Worm (Caenorhabditis elegans) whole organism, young adult: ENCODE data around the gene mthf-1.

ENCODE experiments used
- F23B12.7 ChIP-seq: sonication (generic microtip); optimal IDR thresholded peaks from 2 replicates; lab custom pipeline; 2017; ENCODE audit warnings: missing genetic modification characterization, mild to moderate bottlenecking, missing compliant biosample characterization, antibody characterized with exemption, moderate library complexity; ENCODE audit not compliant: insufficient read depth
- Y56A3A.18 ChIP-seq: fragments of 200-800 bp; sonication (Bioruptor generic); IDR thresholded peaks from 2 replicates; pipeline ENCODE4 v1.3.6; 2022; ENCODE audit warnings: missing genetic modification reagents, missing genetic modification characterization, missing compliant biosample characterization
- Y67H2A.10 ChIP-seq: fragments of 200-800 bp; sonication (Bioruptor generic); conservative IDR thresholded peaks from 2 replicates; pipeline ENCODE4 v1.3.6; 2022; ENCODE audit warnings: missing genetic modification reagents, missing genetic modification characterization, missing compliant biosample characterization
- ZK185.1 ChIP-seq: sonication (generic microtip); optimal IDR thresholded peaks from 2 replicates; lab custom pipeline; 2016; ENCODE audit warnings: mild to moderate bottlenecking, missing genetic modification characterization, missing compliant biosample characterization; ENCODE audit not compliant: poor library complexity, severe bottlenecking
- akir-1 ChIP-seq: fragments of 200-800 bp; sonication (Bioruptor generic); optimal IDR thresholded peaks from 2 replicates; lab custom pipeline; 2018; ENCODE audit warnings: mild to moderate bottlenecking, missing genetic modification characterization, moderate library complexity, missing compliant biosample characterization
- cebp-2 ChIP-seq: fragments of 200-800 bp; sonication (Bioruptor generic); IDR thresholded peaks from 2 replicates; pipeline ENCODE4 v1.3.6; 2022; ENCODE audit warnings: missing genetic modification characterization, missing compliant biosample characterization
- ceh-100 ChIP-seq: fragments of 200-800 bp; sonication (Bioruptor generic); IDR thresholded peaks from 2 replicates; pipeline ENCODE4 v1.3.6; 2022; ENCODE audit warnings: missing genetic modification reagents, missing genetic modification characterization, missing compliant biosample characterization
- ceh-79 ChIP-seq: sonication (generic microtip); optimal IDR thresholded peaks from 2 replicates; lab custom pipeline; 2017; ENCODE audit warnings: mild to moderate bottlenecking, missing genetic modification characterization, missing compliant biosample characterization
- ceh-91 ChIP-seq: fragments of 200-800 bp; sonication (Bioruptor generic); IDR thresholded peaks from 2 replicates; pipeline ENCODE4 v1.3.6; 2022; ENCODE audit warnings: missing genetic modification reagents, missing genetic modification characterization, missing compliant biosample characterization
- dpl-1 ChIP-seq: fragments of 150-350 bp; optimal IDR thresholded peaks from 2 replicates; lab custom pipeline; 2014; ENCODE audit warnings: missing biosample characterization, missing genetic modification reagents, missing genetic modification characterization
- ets-4 ChIP-seq: fragments of 200-800 bp; sonication (Bioruptor generic); optimal IDR thresholded peaks from 2 replicates; lab custom pipeline; 2018; ENCODE audit warnings: mild to moderate bottlenecking, missing genetic modification characterization, missing compliant biosample characterization
- him-1 ChIP-seq: sonication (generic microtip); optimal IDR thresholded peaks from 2 replicates; lab custom pipeline; 2016; ENCODE audit warnings: missing genotype, missing genetic modification reagents, missing genetic modification characterization, missing compliant biosample characterization
- lag-1 ChIP-seq: fragments of 200-800 bp; sonication (Bioruptor generic); IDR thresholded peaks from 2 replicates; pipeline ENCODE4 v1.3.6; 2022; ENCODE audit warnings: missing genetic modification reagents, missing genetic modification characterization, missing compliant biosample characterization
- let-526 ChIP-seq: fragments of 200-800 bp; sonication (Bioruptor generic); IDR thresholded peaks from 2 replicates; pipeline ENCODE4 v1.3.6; 2022; ENCODE audit warnings: missing genetic modification reagents, missing genetic modification characterization, missing compliant biosample characterization
- let-607 ChIP-seq, 2 experiments: fragments of 200-800 bp in 1 of 2; sonication (Bioruptor generic) in 1 of 2; sonication (generic microtip) in 1 of 2; optimal IDR thresholded peaks; 2 replicates each; lab custom pipeline; 2016 to 2018; ENCODE audit warnings: mild to moderate bottlenecking in 2 of 2, missing compliant biosample characterization in 2 of 2, missing genetic modification characterization in 2 of 2, moderate library complexity in 2 of 2, missing genotype in 1 of 2
- lsy-27 ChIP-seq: sonication (generic microtip); optimal IDR thresholded peaks from 2 replicates; lab custom pipeline; 2017; ENCODE audit warnings: missing genetic modification characterization, mild to moderate bottlenecking, missing compliant biosample characterization, antibody characterized with exemption, missing genotype, borderline replicate concordance; ENCODE audit not compliant: insufficient read depth
- mel-28 ChIP-seq: sonication (generic microtip); optimal IDR thresholded peaks from 2 replicates; lab custom pipeline; 2016; ENCODE audit warnings: borderline replicate concordance, mild to moderate bottlenecking, missing genetic modification characterization, missing compliant biosample characterization
- mes-4 ChIP-seq: sonication (generic microtip); optimal IDR thresholded peaks from 2 replicates; lab custom pipeline; 2016; ENCODE audit warnings: missing genotype, missing genetic modification characterization, missing compliant biosample characterization
- nhr-179 ChIP-seq: sonication (generic microtip); optimal IDR thresholded peaks from 2 replicates; lab custom pipeline; 2016; ENCODE audit warnings: mild to moderate bottlenecking, missing genetic modification characterization, missing compliant biosample characterization
- nhr-80 ChIP-seq: sonication (generic microtip); optimal IDR thresholded peaks from 2 replicates; lab custom pipeline; 2016; ENCODE audit warnings: missing genetic modification characterization, missing compliant biosample characterization
- rec-8 ChIP-seq, 2 experiments: sonication (generic microtip); optimal IDR thresholded peaks; 2 replicates each; lab custom pipeline; 2016; ENCODE audit warnings: mild to moderate bottlenecking in 2 of 2, missing genetic modification characterization in 2 of 2, missing genetic modification reagents in 2 of 2, missing genotype in 2 of 2, missing biosample characterization in 1 of 2, missing compliant biosample characterization in 1 of 2, moderate library complexity in 1 of 2
- snpc-1.3 ChIP-seq: sonication (generic microtip); optimal IDR thresholded peaks from 2 replicates; lab custom pipeline; 2017; ENCODE audit warnings: missing genetic modification characterization, mild to moderate bottlenecking, missing compliant biosample characterization, antibody characterized with exemption, moderate library complexity, missing genotype, missing genetic modification reagents; ENCODE audit not compliant: insufficient read depth
- zfh-2 ChIP-seq: fragments of 200-800 bp; sonication (Bioruptor generic); conservative IDR thresholded peaks from 2 replicates; pipeline ENCODE4 v1.3.6; 2022; ENCODE audit warnings: missing genetic modification reagents, missing genetic modification characterization, missing compliant biosample characterization
- ztf-26 ChIP-seq: sonication (generic microtip); optimal IDR thresholded peaks from 2 replicates; lab custom pipeline; 2017; ENCODE audit warnings: missing genetic modification characterization, missing compliant biosample characterization
- ztf-28 ChIP-seq: fragments of 200-800 bp; sonication (Bioruptor generic); IDR thresholded peaks from 2 replicates; pipeline ENCODE4 v1.3.6; 2022; ENCODE audit warnings: missing genetic modification reagents, missing genetic modification characterization, missing compliant biosample characterization
- ztf-6 ChIP-seq: fragments of 200-800 bp; sonication (Bioruptor generic); IDR thresholded peaks from 2 replicates; pipeline ENCODE4 v1.3.6; 2022; ENCODE audit warnings: missing genetic modification reagents, missing genetic modification characterization, missing compliant biosample characterization

The mthf-1 gene

DNA sequence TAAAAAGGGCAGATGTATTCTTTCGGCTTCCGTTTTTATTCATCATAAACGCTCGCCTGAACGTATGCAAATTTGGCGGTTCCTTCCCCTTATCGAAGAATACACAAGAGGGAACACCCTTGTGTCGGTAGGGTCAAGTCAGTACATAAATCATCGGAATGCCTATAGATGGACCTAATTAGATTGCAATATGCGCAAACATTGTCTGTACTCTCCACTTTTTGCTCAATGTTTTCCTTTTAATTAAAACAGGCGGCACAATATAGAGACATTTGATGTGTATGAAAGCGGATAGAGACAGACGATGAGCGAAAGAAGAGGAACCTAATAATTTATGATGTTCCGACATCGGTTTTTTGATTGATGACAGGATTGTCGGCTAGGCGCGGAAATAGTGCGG lies 36.6 kb upstream of the mthf-1 start:
- no peak for TF ChIP-seq ceh-79 (tag; lab: Kevin White, UChicago)

DNA sequence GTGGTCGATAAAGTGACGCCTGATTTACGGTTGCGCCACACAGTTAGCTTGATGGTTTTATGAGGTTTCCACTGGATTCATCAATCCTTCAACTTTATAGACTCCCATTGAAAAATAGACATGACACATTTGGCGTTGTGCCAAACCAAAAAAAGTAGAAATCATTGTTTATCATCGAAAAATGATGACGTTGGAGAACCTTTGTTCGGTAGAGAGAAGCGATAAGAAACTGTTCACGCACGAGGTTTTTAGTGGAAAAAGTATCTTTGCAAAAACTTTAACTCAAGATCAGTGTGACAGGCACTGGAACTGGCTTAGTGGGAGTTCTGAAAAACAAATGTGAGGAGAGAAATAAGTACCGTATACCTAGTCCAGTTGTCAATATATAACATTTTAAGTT lies 36.0 kb upstream of the mthf-1 start:
- no peak for TF ChIP-seq zfh-2 (GFP tag; lab: Robert Waterston, UW)
- TF ChIP-seq nhr-80: peak; percentile 34

DNA sequence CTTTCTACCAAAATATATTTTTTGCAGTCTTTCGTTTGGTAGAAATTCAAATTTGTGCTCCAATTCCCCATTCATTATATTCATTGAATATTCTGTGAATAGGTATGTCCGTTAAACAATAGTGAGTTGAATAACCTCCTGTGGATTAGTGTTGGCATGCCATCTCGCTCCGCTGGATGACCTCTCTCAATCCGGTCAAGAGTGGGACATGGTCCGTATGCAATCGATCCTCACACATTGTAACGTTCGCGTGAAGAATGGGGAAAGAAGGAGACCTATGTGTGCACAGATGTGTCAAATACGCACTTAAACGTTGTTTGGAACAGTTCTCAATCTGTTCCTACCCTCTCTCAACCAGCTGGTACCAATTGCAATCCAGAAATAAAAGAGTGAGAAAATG lies 35.6 kb upstream of the mthf-1 start:
- TF ChIP-seq dpl-1: no peak
- TF ChIP-seq ceh-100: no peak
- TF ChIP-seq snpc-1.3 (tag; lab: Kevin White, UChicago): no peak
- no peak for TF ChIP-seq ztf-6
- no peak for TF ChIP-seq akir-1
- no peak for TF ChIP-seq ztf-28 (GFP tag; lab: Robert Waterston, UW)
- no peak for TF ChIP-seq F23B12.7 (tag; lab: Kevin White, UChicago)
- no peak for TF ChIP-seq rec-8 (tag; optimal IDR thresholded peaks at IDR 0.05; lab: Kevin White, UChicago)
- TF ChIP-seq mes-4 (tag; lab: Kevin White, UChicago): no peak
- no peak for TF ChIP-seq let-607 (tag; optimal IDR thresholded peaks at IDR 0.05; lab: Kevin White, UChicago)
- no peak for TF ChIP-seq lag-1
- TF ChIP-seq ZK185.1: no peak
- no peak for TF ChIP-seq nhr-179 (tag; lab: Kevin White, UChicago)
- TF ChIP-seq lsy-27 (tag; lab: Kevin White, UChicago): no peak
- TF ChIP-seq ets-4 (GFP tag; lab: Kevin White, UChicago): no peak

DNA sequence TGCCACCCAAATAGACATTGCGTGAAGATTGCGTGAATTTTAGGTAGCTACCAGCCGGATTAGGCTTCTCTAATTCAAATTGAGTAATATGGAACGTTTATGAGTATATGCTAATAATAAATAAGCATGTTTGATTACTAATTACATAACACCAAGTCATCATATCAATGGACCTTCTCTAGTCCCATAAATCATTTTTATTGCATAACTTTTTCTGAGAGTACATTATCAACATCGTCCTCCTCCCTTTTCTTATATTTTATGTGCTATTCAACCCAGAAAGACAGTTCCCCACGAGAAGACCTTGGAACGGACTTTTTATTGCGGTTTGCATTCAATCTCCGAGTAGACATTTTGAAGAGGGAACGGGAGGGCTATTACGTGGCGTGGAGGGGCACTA lies 34.7 kb upstream of the mthf-1 start:
- TF ChIP-seq him-1 (tag; lab: Kevin White, UChicago): no peak
- TF ChIP-seq ztf-26 (tag; lab: Kevin White, UChicago): no peak
- 0 out of 2 replicates have a peak, but pooled peaks have one; percentile 19 for TF ChIP-seq Y56A3A.18 (GFP tag; lab: Robert Waterston, UW)
- no peak for TF ChIP-seq snpc-1.3 (tag; lab: Kevin White, UChicago)

DNA sequence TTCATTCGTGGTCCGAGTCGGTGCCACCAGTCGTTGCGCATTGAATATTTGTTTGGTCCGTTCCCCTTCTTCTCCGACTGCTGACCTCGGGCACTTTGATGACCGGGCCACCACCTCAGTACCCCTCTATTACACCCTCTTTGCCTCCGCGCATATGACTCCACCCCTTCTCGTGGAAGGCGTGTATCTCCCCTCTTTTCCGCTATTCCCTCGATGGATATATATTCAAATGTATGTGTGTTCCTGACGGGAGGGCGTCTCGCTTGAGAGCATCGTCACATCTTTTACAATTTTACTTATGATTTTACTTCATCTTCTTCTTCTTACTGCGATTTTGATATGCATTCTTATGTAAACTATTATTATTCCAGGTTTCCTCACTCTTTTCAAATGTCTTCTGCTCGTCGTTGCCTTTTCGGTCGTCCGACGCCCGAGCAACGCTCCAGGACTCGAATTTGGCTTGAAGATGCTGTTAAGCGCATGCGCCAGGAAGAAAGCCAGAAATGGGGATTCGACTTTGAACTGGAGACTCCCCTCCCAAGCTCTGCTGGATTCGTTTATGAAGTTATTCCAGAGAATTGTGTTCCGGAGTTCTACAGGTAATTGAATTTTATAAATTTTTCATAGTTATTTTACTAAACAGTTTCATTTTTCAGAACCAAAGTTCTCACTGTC lies 33.4 kb upstream of the mthf-1 start, which contains the start of gene cki-1:
cki-1 (plus strand) TSS at position 372 of the 675 bp plus-strand sequence.
- TF ChIP-seq zfh-2 (GFP tag; lab: Robert Waterston, UW) (peak; percentile 42; the same call in 1 of the 2 replicates), cebp-2 (GFP tag; lab: Robert Waterston, UW) (no peak)
- TF ChIP-seq, all 124 proteins: peak for 1

DNA sequence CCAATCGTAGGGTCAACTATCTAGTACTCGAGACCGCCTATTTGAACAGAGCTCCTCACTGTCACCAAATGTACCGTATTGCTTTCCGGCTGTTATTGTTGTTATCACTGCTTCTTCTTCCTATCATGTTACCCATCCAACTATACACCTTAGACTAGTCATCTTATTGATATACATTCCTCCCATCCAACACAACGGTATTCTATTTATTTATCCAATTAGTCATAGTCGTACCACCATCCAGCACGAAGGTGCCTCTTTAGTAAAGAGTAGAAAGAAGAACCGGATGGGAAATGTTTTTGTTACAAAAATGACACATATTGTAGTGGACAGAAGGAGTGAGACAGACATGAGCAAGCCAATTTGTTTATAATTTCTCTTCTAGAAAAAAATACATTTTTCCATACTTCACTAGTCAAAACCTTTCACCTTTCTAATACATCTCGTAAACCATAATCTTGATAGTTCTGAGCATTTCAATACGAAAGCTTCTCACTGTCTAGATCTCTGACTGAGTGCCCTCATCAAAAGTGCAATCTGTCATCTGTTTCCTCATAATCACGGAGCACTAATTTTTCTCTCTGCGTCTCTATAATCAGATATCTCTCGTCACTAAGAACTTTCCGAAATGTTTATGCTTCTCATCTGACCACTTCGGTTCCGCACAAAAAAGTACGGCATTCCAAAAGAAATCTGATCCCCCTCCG lies 32.7 kb upstream of the mthf-1 start:
- TF ChIP-seq Y67H2A.10 (GFP tag; lab: Robert Waterston, UW) (no peak), let-526 (GFP tag; lab: Robert Waterston, UW) (no peak), mel-28 (tag; lab: Kevin White, UChicago) (no peak), ceh-91 (GFP tag; lab: Robert Waterston, UW) (no peak)
- TF ChIP-seq, all 124 proteins: peak for 0
